Fruit fly (Drosophila melanogaster): ENCODE data around the gene CG1227.
A peak's percentile ranks its signal among the peaks of the same experiment; 100 is the strongest.

CG1227 gene

DNA sequence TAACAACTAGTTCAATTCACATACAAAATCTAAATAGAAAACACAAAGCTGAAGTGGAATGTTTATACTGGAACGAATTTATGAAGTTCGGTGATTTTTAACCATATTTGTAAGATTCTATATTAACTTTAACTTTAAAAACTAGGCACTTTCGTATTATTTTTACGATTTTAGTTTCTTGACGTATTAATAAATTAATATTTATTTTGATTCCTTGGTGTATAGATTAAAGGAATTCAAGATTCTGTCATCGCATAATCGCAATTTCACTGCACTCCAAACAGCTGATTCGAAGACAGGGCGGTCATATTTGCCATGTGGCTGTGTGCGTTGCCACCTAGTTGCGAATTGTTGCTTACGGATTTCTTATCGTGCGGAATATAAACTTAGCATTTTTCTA lies at the start of gene CG1227, which contains the start of gene Dtwd2 (continued):
- TF ChIP-seq CG5245 (GFP tag; optimal IDR thresholded peaks at IDR 0.05) = peak; percentile 36
- TF ChIP-seq Pdp1 (GFP tag; optimal IDR thresholded peaks at IDR 0.05) = peak in 1 of 2 experiments; percentile 43
- TF ChIP-seq schlank (tag; optimal IDR thresholded peaks at IDR 0.05) = peak; percentile 77
- TF ChIP-seq CG17359 (tag; optimal IDR thresholded peaks at IDR 0.05) = peak; percentile 94
- no peak for TF ChIP-seq twi (tag; optimal IDR thresholded peaks at IDR 0.05)
- TF ChIP-seq Hr78 (GFP tag; optimal IDR thresholded peaks at IDR 0.05) = no peak
- TF ChIP-seq CG1832 (GFP tag; optimal IDR thresholded peaks at IDR 0.05) = no peak
- peak; percentile 96 for TF ChIP-seq CoRest (tag; optimal IDR thresholded peaks at IDR 0.05)
- TF ChIP-seq HLH54F (GFP tag; optimal IDR thresholded peaks at IDR 0.05) = peak; percentile 50
- peak; percentile 51 for TF ChIP-seq maf-S (GFP tag; optimal IDR thresholded peaks at IDR 0.05)
- peak; percentile 95 for TF ChIP-seq CG7839 (tag; optimal IDR thresholded peaks at IDR 0.05)
- TF ChIP-seq CG10431 (GFP tag; optimal IDR thresholded peaks at IDR 0.05) = peak; percentile 80
- TF ChIP-seq tap (tag; optimal IDR thresholded peaks at IDR 0.05) = peak; percentile 94
- peak; percentile 79 for TF ChIP-seq CG4730 (GFP tag; IDR thresholded peaks at IDR 0.05)
- no peak for TF ChIP-seq CG13894 (tag; optimal IDR thresholded peaks at IDR 0.05)
- peak; percentile 94 for TF ChIP-seq CG13296 (GFP tag; optimal IDR thresholded peaks at IDR 0.05)
- no peak; the same call in none of the 2 replicates for TF ChIP-seq chm (GFP tag; IDR thresholded peaks at IDR 0.05)
- TF ChIP-seq fd96Cb (tag; optimal IDR thresholded peaks at IDR 0.05) = peak; percentile 84
- no peak for TF ChIP-seq jumu (GFP tag; optimal IDR thresholded peaks at IDR 0.05)
- TF ChIP-seq Doc3 (GFP tag; IDR thresholded peaks at IDR 0.05; ENCODE audit: partially characterized antibody) = no peak
- TF ChIP-seq CG31388 (GFP tag; optimal IDR thresholded peaks at IDR 0.05) = no peak
- peak; percentile 72 for TF ChIP-seq CG31224 (GFP tag; IDR thresholded peaks at IDR 0.05)
- TF ChIP-seq oc (tag; optimal IDR thresholded peaks at IDR 0.05) = peak; percentile 93
- no peak for TF ChIP-seq CG11723 (GFP tag; optimal IDR thresholded peaks at IDR 0.05)
- peak; percentile 91 for TF ChIP-seq sob (GFP tag; IDR thresholded peaks at IDR 0.05)
- TF ChIP-seq CG9437 (GFP tag; optimal IDR thresholded peaks at IDR 0.05) = peak; percentile 86
- TF ChIP-seq sens-2 (GFP tag; IDR thresholded peaks at IDR 0.05) = peak; percentile 80
- peak; percentile 85 for TF ChIP-seq Nf-YA (GFP tag; IDR thresholded peaks at IDR 0.05)
- TF ChIP-seq CG4854 (GFP tag; optimal IDR thresholded peaks at IDR 0.05) = no peak
- TF ChIP-seq tin (GFP tag; optimal IDR thresholded peaks at IDR 0.05) = peak; percentile 77
- no peak for TF ChIP-seq CG4404 (GFP tag; IDR thresholded peaks at IDR 0.05)
- no peak for TF ChIP-seq CG14965 (GFP tag; optimal IDR thresholded peaks at IDR 0.05; ENCODE audit: borderline replicate concordance)
- peak; percentile 91 for TF ChIP-seq CG11504 (tag; optimal IDR thresholded peaks at IDR 0.05)
- no peak for TF ChIP-seq eve (GFP tag; optimal IDR thresholded peaks at IDR 0.05)
- TF ChIP-seq pum (GFP tag; optimal IDR thresholded peaks at IDR 0.05) = peak; percentile 21
- TF ChIP-seq jing (GFP tag; optimal IDR thresholded peaks at IDR 0.05) = peak; percentile 50
- TF ChIP-seq Deaf1 (tag; optimal IDR thresholded peaks at IDR 0.05) = no peak
- no peak for TF ChIP-seq repo (GFP tag; optimal IDR thresholded peaks at IDR 0.05)
- peak; percentile 87 for TF ChIP-seq caup (GFP tag; optimal IDR thresholded peaks at IDR 0.05; ENCODE audit: severe bottlenecking)
- TF ChIP-seq Ravus (GFP tag; IDR thresholded peaks at IDR 0.05) = peak; percentile 59
- TF ChIP-seq Hmr (GFP tag; optimal IDR thresholded peaks at IDR 0.05) = peak; percentile 92
- peak; percentile 95 for TF ChIP-seq stc (GFP tag; IDR thresholded peaks at IDR 0.05)
- peak; percentile 10 for TF ChIP-seq CG11398 (GFP tag; optimal IDR thresholded peaks at IDR 0.05)
- peak; percentile 64 for TF ChIP-seq CG1603 (tag; optimal IDR thresholded peaks at IDR 0.05)
- TF ChIP-seq CG17912 (GFP tag; optimal IDR thresholded peaks at IDR 0.05) = peak; percentile 62
- TF ChIP-seq kay (GFP tag; optimal IDR thresholded peaks at IDR 0.05) = peak; percentile 71
- peak; percentile 90 for TF ChIP-seq dmrt11E (tag; optimal IDR thresholded peaks at IDR 0.05)
- peak; percentile 72 for TF ChIP-seq ems (GFP tag; optimal IDR thresholded peaks at IDR 0.05)
- TF ChIP-seq Hmx (GFP tag; optimal IDR thresholded peaks at IDR 0.05) = peak; percentile 68
- TF ChIP-seq CG12391 (tag; optimal IDR thresholded peaks at IDR 0.05) = peak; percentile 97
